Worm (Caenorhabditis elegans): ENCODE results near the gene str-185.

DNA sequence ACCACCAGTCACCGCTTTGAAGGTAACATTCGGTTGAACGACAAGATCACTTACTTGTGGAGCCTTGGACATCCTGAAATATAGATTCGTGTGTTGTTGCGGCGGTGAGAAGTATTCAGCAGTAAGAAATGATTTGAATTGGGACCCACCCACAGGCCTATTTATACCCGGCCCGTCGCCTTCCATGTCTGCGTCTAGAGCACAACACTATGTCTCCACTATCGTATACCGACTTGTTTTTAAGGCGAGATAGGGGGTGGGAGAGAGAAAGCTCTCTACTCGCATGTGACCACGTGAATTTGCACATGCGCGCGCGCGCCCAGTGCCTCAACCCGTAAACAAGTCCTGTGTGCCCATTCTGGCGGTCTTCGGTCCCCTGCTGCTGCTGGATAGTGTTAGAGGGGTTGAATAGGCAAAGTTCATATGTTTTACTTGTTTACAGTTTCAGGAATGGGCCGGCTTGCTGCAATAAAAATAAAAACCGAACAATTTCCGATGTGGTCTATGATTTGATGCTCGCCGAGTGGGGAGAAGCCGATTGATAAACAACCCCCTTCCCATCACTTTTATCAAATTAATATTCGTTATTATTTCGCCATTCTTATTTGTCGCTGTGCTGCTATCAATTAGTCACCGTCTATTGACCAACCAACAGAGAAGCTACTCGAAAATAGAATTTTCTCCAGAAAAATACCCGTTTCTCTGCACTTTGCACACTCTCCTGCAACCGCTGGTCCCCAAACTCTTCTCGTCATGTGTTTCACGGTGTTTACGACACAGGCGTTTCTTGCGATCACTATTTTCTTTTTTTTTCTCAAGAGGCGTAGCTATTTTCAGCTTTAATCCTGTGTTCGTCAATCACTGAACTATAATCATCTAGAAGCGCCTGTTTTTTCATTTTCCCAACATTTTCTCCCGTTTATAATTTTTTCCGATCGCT is 40.2 kb upstream of the str-185 start:
- TF ChIP-seq fkh-10 (GFP tag; optimal IDR thresholded peaks at IDR 0.05) (peak; percentile 88), aly-2 (tag; optimal IDR thresholded peaks at IDR 0.05) (no peak), nhr-28 (tag; optimal IDR thresholded peaks at IDR 0.05) (no peak), pqm-1 (tag; optimal IDR thresholded peaks at IDR 0.05) (peak; percentile 17), zag-1 (tag; optimal IDR thresholded peaks at IDR 0.05) (no peak), ZK546.5 (tag; optimal IDR thresholded peaks at IDR 0.05) (no peak), ztf-4 (tag; optimal IDR thresholded peaks at IDR 0.05) (no peak)

Measured in whole organism, L3 larva.